Fruit fly (Drosophila melanogaster) Kc167 (cell line): Measurements from ENCODE around the gene CG5989.

Source experiments
- Myc ChIP-seq: fragments of >200 bp; optimal IDR thresholded peaks from 2 replicates; lab custom pipeline; 2017; ENCODE audit warnings: missing external identifiers
- ttk ChIP-seq: sonication (Bioruptor generic); optimal IDR thresholded peaks from 2 replicates; lab custom pipeline; 2017; ENCODE audit warnings: missing external identifiers

DNA sequence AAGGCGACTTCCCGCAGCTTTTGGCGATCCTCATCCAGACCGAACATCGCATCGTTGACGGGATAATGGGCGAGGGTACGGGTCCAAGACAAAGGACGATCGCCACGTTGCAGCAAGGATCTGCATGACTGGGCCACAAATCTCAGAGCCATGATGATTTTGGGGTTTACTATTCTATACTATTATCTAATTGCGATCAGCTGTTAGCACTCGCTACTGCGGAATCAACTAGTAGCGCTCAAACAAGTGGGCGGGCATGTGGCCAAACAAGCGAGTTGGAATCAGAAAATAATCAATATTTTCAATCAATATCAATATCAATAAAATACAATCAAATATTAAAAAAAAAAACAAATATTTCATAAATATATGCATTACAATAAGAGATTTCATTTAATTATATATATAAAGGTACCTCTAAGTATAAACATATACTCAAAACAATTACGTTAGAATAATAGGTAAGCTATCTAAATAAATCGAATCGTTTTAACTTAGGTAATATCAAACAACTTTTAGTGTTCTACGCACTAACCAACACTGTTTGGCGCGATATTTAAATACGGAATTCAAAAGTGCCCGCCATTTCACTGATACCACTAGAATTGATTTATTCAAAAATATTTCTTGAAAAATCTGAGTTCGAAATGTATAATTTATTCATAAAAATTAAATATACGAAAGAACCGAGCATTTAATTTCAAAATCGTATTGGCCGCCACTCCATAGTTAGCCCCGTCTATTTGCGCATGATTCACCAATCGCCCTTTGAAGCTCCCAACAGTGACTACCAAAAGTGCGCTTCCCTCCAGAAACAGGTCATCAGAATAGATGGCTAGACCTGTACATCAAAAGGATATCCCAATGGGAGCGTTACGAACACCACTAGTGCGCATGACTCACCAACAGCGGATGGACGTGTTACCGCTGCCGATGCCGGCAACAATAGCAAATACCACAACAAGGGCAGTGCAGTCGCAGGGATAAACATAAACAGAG, 27.8 kb downstream of the CG5989 start, which contains the start of the genes CG6638 and CG43078:
- TF ChIP-seq Myc (lab: Kevin White, UChicago) (no peak), ttk (lab: Kevin White, UChicago) (no peak)
